Fruit fly (Drosophila melanogaster) whole organism, pupa: ENCODE measurements around the gene pns.

Experiments
- CG10348 ChIP-seq: fragments of 200-800 bp; sonication (Bioruptor generic); IDR thresholded peaks from 2 replicates; pipeline ENCODE4 v1.3.6; 2022; ENCODE audit warnings: missing biosample characterization, missing genetic modification characterization
- CG12605 ChIP-seq: fragments of 200-800 bp; sonication (Bioruptor generic); IDR thresholded peaks from 2 replicates; pipeline ENCODE4 v1.3.6; 2022; ENCODE audit warnings: missing biosample characterization, missing genetic modification characterization
- CG13204 ChIP-seq: fragments of 200-800 bp; sonication (Bioruptor generic); optimal IDR thresholded peaks from 2 replicates; lab custom pipeline; 2018; ENCODE audit warnings: missing biosample characterization, mild to moderate bottlenecking, missing genetic modification characterization, moderate library complexity
- CG14655 ChIP-seq: fragments of 200-800 bp; sonication (Bioruptor generic); optimal IDR thresholded peaks from 3 replicates; lab custom pipeline; 2017; ENCODE audit warnings: mild to moderate bottlenecking, missing biosample characterization, missing genetic modification reagents, missing genetic modification characterization
- CG15710 ChIP-seq: fragments of 200-800 bp; sonication (Bioruptor generic); optimal IDR thresholded peaks from 2 replicates; lab custom pipeline; 2018; ENCODE audit warnings: missing biosample characterization, mild to moderate bottlenecking, missing genetic modification characterization, moderate library complexity
- CG17806 ChIP-seq: fragments of 200-800 bp; sonication (Bioruptor generic); optimal IDR thresholded peaks from 2 replicates; lab custom pipeline; 2018; ENCODE audit warnings: missing biosample characterization, mild to moderate bottlenecking, missing genetic modification characterization, moderate library complexity
- CG32121 ChIP-seq: fragments of 200-800 bp; sonication (Bioruptor generic); IDR thresholded peaks from 2 replicates; pipeline ENCODE4 v1.3.6; 2022; ENCODE audit warnings: missing biosample characterization, missing genetic modification characterization
- CG34367 ChIP-seq: fragments of 200-800 bp; sonication (Bioruptor generic); optimal IDR thresholded peaks from 2 replicates; lab custom pipeline; 2018; ENCODE audit warnings: missing biosample characterization, mild to moderate bottlenecking, missing genetic modification characterization
- CG4496 ChIP-seq: fragments of 200-800 bp; sonication (Bioruptor generic); IDR thresholded peaks from 3 replicates; pipeline ENCODE4 v1.3.6; 2022; ENCODE audit warnings: missing biosample characterization, missing genetic modification characterization
- CG8159 ChIP-seq: fragments of 200-800 bp; sonication (Bioruptor generic); optimal IDR thresholded peaks from 3 replicates; lab custom pipeline; 2018; ENCODE audit warnings: missing biosample characterization, mild to moderate bottlenecking, missing genetic modification characterization, moderate library complexity
- CG8301 ChIP-seq: fragments of 200-800 bp; sonication (Bioruptor generic); optimal IDR thresholded peaks from 2 replicates; lab custom pipeline; 2018; ENCODE audit warnings: missing biosample characterization, mild to moderate bottlenecking, missing genetic modification characterization
- CG9948 ChIP-seq: fragments of 200-800 bp; sonication (Bioruptor generic); optimal IDR thresholded peaks from 2 replicates; lab custom pipeline; 2018; ENCODE audit warnings: missing biosample characterization, mild to moderate bottlenecking, missing genetic modification characterization, moderate library complexity
- D1 ChIP-seq: fragments of 200-800 bp; sonication (Bioruptor generic); optimal IDR thresholded peaks from 2 replicates; lab custom pipeline; 2018; ENCODE audit warnings: missing biosample characterization, mild to moderate bottlenecking, missing genetic modification characterization, moderate library complexity
- EcR ChIP-seq: fragments of 200-800 bp; sonication (Bioruptor generic); optimal IDR thresholded peaks from 3 replicates; lab custom pipeline; 2019; ENCODE audit warnings: missing biosample characterization, missing genetic modification characterization, mild to moderate bottlenecking, moderate library complexity, missing genetic modification reagents
- Ets98B ChIP-seq: fragments of 200-800 bp; sonication (Bioruptor generic); IDR thresholded peaks from 2 replicates; pipeline ENCODE4 v1.3.6; 2022; ENCODE audit warnings: missing biosample characterization, missing genetic modification characterization
- Pif1A ChIP-seq: fragments of 200-800 bp; sonication (Bioruptor generic); optimal IDR thresholded peaks from 3 replicates; lab custom pipeline; 2016; ENCODE audit warnings: missing biosample characterization, missing genetic modification characterization
- Pif1B ChIP-seq: fragments of 200-800 bp; sonication (Bioruptor generic); optimal IDR thresholded peaks from 3 replicates; lab custom pipeline; 2016; ENCODE audit warnings: missing biosample characterization, missing genetic modification characterization
- Snoo ChIP-seq: fragments of 200-800 bp; sonication (Bioruptor generic); optimal IDR thresholded peaks from 3 replicates; lab custom pipeline; 2017; ENCODE audit warnings: missing biosample characterization, mild to moderate bottlenecking, missing genetic modification characterization, inconsistent platforms
- fd96Ca ChIP-seq: fragments of 200-800 bp; sonication (Bioruptor generic); IDR thresholded peaks from 3 replicates; pipeline ENCODE4 v1.3.6; 2022; ENCODE audit warnings: missing biosample characterization, missing genetic modification characterization
- gl ChIP-seq: fragments of 200-800 bp; sonication (Bioruptor generic); optimal IDR thresholded peaks from 2 replicates; lab custom pipeline; 2018; ENCODE audit warnings: missing biosample characterization, mild to moderate bottlenecking, missing genetic modification characterization
- rn ChIP-seq: fragments of 200-800 bp; sonication (Bioruptor generic); IDR thresholded peaks from 2 replicates; pipeline ENCODE4 v1.3.6; 2022; ENCODE audit warnings: missing biosample characterization, missing genetic modification characterization

Gene pns

DNA sequence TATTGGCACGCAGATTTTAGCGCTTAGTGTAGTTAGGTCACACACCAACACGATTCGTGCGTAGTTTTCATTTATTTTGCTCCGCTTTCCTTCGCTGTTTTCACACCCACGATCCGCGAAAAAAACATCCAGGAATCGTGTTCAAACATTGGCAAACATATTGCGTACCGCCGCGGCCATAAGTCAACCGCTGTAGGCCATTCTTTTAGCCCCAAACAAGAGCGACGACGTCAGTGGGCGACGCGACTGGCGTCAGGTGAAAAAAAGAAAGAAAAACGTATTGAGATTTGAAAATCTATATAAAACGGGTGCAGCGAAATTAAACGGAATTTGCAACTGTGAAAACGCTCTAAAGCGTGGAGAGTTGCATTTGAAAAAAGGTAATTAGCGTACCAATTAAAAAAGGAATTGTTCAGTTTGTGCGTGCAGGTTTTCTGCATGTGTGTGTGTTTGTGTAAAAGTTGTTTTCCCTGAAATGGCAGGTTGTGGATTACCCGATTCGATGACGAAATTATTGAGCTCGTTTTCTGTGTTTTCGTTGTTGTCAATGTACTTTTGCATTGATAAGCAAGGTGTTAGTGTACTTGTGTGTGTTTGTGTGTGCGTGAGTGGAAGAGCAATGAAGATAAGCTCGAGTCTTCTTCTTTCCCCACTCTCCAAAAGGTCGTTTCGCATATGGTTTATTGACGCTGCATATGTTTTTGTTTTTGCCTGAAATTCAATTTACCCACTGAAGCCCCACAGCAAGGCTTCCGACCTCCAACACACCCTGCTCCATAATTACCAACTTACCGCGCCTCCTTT is 32.4 kb downstream of the pns start, which contains the start of gene Tmep:
Tmep (plus strand) TSS at position 20 of the 804 bp plus-strand sequence.
- TF ChIP-seq EcR (GFP tag; lab: Kevin White, UChicago), result peak; percentile 75
- no peak for TF ChIP-seq rn (GFP tag; lab: Robert Waterston, UW)
- TF ChIP-seq CG9948, result no peak

DNA sequence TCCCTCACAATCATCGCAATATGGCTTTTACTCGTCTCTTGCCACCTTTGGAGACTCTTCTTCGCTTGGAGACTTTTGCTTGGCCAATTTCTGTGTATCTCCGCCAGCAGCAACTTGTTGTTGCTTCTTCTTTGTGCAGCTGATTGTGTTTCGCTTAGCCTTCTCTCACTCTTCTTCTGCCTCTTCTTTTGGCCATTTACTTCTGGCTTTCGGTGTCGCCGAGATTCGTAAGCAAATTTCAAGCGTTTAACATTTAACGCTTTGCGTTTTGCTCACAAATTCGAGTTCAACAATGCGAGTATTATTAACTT is 33.0 kb downstream of the pns start:
- TF ChIP-seq CG8159 (tag; lab: Kevin White, UChicago) (no peak), rn (GFP tag; lab: Robert Waterston, UW) (no peak), CG10348 (GFP tag; lab: Robert Waterston, UW) (no peak), Snoo (tag; lab: Kevin White, UChicago) (no peak), CG17806 (tag; lab: Kevin White, UChicago) (no peak), CG32121 (GFP tag; lab: Robert Waterston, UW) (0 out of 2 replicates have a peak, but pooled peaks have one; percentile 28), Ets98B (GFP tag; lab: Robert Waterston, UW) (no peak), CG4496 (GFP tag; lab: Robert Waterston, UW) (no peak), Pif1A (GFP tag; lab: Kevin White, UChicago) (no peak), CG13204 (GFP tag; lab: Kevin White, UChicago) (no peak), CG14655 (GFP tag; lab: Kevin White, UChicago) (no peak), EcR (GFP tag; lab: Kevin White, UChicago) (peak; percentile 44), gl (no peak), CG12605 (GFP tag; lab: Robert Waterston, UW) (peak; percentile 64), D1 (tag; lab: Kevin White, UChicago) (no peak), CG34367 (tag; lab: Kevin White, UChicago) (no peak), CG8301 (no peak), fd96Ca (GFP tag; lab: Robert Waterston, UW) (no peak), CG15710 (tag; lab: Kevin White, UChicago) (no peak), CG9948 (no peak), Pif1B (GFP tag; lab: Kevin White, UChicago) (no peak)

DNA sequence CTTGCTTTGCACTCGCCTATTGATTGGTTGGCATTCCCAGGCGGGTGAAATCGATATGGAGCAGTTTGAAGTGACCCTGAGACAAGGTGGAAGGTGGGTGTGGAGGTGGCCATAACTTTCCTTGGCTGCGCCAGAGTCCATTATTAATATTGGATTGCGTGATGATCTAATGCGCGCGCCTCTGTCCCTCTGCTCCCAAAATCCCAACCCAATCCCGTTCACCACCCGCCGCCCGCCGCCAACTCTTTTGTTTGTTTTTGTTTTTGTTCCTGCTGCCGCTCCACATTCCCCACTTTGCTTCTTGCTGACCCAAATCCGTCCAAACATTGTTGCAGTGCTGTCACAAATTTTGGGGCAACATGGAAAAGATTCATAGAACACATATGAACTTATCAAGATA is 34.1 kb downstream of the pns start:
- TF ChIP-seq CG8301, result no peak
- no peak for TF ChIP-seq CG34367 (tag; lab: Kevin White, UChicago)

DNA sequence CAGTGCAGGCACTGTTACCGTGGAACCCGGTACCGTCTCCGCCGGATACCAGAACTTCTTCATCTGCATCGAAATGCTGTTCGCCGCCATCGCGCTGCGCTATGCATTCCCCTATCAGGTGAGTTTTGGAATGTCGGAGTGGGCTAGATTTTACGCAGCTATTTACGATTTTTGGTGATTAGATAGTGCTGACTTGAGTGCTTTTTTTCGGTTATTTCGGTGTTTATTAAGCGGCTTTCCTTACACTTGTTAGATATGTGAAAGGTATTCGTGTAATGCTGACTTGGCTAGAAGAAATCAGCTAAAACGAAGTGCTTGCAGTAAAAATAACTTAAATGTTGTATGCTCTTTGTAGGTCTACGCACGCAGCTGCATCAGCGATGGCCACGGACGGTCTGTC is 36.3 kb downstream of the pns start:
- TF ChIP-seq rn (GFP tag; lab: Robert Waterston, UW) (no peak), Snoo (tag; lab: Kevin White, UChicago) (no peak), EcR (GFP tag; lab: Kevin White, UChicago) (no peak), CG4496 (GFP tag; lab: Robert Waterston, UW) (no peak), D1 (tag; lab: Kevin White, UChicago) (no peak), CG8159 (tag; lab: Kevin White, UChicago) (no peak), CG15710 (tag; lab: Kevin White, UChicago) (no peak), CG14655 (GFP tag; lab: Kevin White, UChicago) (no peak), Pif1B (GFP tag; lab: Kevin White, UChicago) (no peak), fd96Ca (GFP tag; lab: Robert Waterston, UW) (no peak), Pif1A (GFP tag; lab: Kevin White, UChicago) (no peak), CG12605 (GFP tag; lab: Robert Waterston, UW) (no peak), CG8301 (no peak), CG34367 (tag; lab: Kevin White, UChicago) (no peak), CG13204 (GFP tag; lab: Kevin White, UChicago) (no peak), CG17806 (tag; lab: Kevin White, UChicago) (no peak), gl (no peak), CG9948 (no peak), CG10348 (GFP tag; lab: Robert Waterston, UW) (no peak), CG32121 (GFP tag; lab: Robert Waterston, UW) (no peak)

DNA sequence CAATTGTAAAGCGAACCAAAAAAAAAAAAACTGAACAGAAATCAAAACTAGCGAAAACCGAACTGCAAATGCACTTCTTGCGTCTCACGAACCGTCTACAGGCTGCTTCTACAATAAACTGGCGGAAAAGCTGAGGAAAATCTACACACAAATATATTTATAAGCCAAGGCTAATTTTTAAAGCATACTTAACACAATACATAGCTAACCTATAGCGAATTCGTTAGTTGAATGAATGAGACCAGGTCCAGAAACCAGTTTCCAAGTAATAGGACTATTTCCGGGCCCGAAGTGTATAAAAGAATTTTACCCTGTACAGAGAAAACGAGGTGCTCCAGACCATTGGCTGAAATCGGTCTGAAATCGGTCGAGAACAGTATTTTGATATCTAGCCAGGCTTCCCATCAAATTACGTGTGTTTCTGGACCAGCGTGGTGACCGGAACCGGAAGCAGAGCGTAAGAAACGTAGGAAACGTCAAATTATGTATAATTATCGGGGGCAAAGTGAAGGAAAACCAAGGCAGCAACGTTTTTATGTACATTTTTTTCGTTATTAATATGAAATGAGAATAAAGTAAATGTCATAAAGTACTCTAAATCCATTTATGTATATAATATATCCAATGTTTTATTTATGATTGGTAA is 38.9 kb downstream of the pns start:
- TF ChIP-seq CG32121 (GFP tag; lab: Robert Waterston, UW), result 0 out of 2 replicates have a peak, but pooled peaks have one; percentile 32
- no peak for TF ChIP-seq CG13204 (GFP tag; lab: Kevin White, UChicago)
- TF ChIP-seq Pif1A (GFP tag; lab: Kevin White, UChicago), result peak; percentile 22
- TF ChIP-seq CG8159 (tag; lab: Kevin White, UChicago), result peak; percentile 8
- no peak for TF ChIP-seq CG9948
- no peak for TF ChIP-seq rn (GFP tag; lab: Robert Waterston, UW)

DNA sequence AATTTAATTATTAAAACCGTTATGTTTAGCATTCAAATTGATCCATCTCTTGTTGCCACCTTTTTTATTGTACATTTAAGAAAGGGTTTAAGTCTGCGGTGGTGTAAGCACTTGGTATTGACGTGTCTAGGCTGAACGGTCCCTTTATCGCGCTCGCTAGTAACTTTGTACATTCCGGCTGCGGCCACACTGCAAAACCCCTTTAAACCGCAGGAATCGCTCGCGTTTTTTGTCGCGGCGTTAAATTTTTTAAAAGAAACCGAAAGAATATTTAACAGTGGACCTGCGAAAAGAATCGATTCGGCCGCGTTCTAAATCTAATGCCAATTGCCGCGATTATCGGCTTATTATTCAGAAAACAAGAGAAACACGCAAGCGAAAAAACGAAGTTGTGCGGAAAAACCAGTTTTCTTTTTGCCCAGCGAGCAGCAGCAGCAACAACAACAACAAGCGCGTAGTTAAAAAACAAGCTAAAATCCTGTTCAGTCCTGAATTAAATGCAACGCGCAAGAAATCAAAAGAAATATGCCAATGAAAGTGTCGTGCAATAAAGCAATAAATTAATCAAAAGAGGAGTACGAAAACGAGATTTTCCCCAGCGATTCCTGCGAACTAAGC is 39.7 kb downstream of the pns start, which contains the start of gene CG13917:
CG13917 (plus strand) TSS at position 211 of the 618 bp plus-strand sequence.
- no peak for TF ChIP-seq gl
- no peak for TF ChIP-seq CG10348 (GFP tag; lab: Robert Waterston, UW)
- TF ChIP-seq CG15710 (tag; lab: Kevin White, UChicago), result no peak
- TF ChIP-seq CG17806 (tag; lab: Kevin White, UChicago), result no peak
- no peak for TF ChIP-seq CG4496 (GFP tag; lab: Robert Waterston, UW)
- TF ChIP-seq CG12605 (GFP tag; lab: Robert Waterston, UW), result peak; percentile 51; the same call in 1 of the 2 replicates
- TF ChIP-seq Snoo (tag; lab: Kevin White, UChicago), result no peak
- no peak for TF ChIP-seq CG13204 (GFP tag; lab: Kevin White, UChicago)
- TF ChIP-seq CG8301, result no peak
